Worm (Caenorhabditis elegans) whole organism, young adult: ENCODE data around the gene glct-6.

Experiments used
- ama-1 ChIP-seq, 3 experiments: fragments of 150-350 bp in 1 of 3; sonication (generic microtip) in 2 of 3; optimal IDR thresholded peaks; 2 replicates each; lab custom pipeline; 2014 to 2018; ENCODE audit warnings: missing biosample characterization in 2 of 3, missing genetic modification characterization in 2 of 3, missing genetic modification reagents in 2 of 3
- dpl-1 ChIP-seq: fragments of 150-350 bp; optimal IDR thresholded peaks from 2 replicates; lab custom pipeline; 2014; ENCODE audit warnings: missing biosample characterization, missing genetic modification reagents, missing genetic modification characterization
- efl-1 ChIP-seq: fragments of 150-350 bp; optimal IDR thresholded peaks from 2 replicates; lab custom pipeline; 2014; ENCODE audit warnings: missing biosample characterization, missing genetic modification reagents, missing genetic modification characterization
- hsf-1 ChIP-seq: fragments of 200-800 bp; sonication (Bioruptor generic); IDR thresholded peaks from 2 replicates; pipeline ENCODE4 v1.3.6; 2022; ENCODE audit warnings: missing genetic modification reagents, missing genetic modification characterization, missing compliant biosample characterization
- let-607 ChIP-seq, 2 experiments: fragments of 200-800 bp in 1 of 2; sonication (Bioruptor generic) in 1 of 2; sonication (generic microtip) in 1 of 2; optimal IDR thresholded peaks; 2 replicates each; lab custom pipeline; 2016 to 2018; ENCODE audit warnings: mild to moderate bottlenecking in 2 of 2, missing compliant biosample characterization in 2 of 2, missing genetic modification characterization in 2 of 2, moderate library complexity in 2 of 2, missing genotype in 1 of 2
- sea-2 ChIP-seq: fragments of 200-800 bp; sonication (Bioruptor generic); IDR thresholded peaks from 2 replicates; pipeline ENCODE4 v1.3.6; 2022; ENCODE audit warnings: missing genetic modification characterization, missing compliant biosample characterization
- snpc-4 ChIP-seq, 5 experiments: fragments of 150-350 bp in 1 of 5; sonication (generic microtip) in 4 of 5; optimal IDR thresholded peaks; 2 replicates each; lab custom pipeline; 2014 to 2018; ENCODE audit warnings: missing genetic modification characterization in 5 of 5, missing biosample characterization in 3 of 5, antibody characterized with exemption in 2 of 5, mild to moderate bottlenecking in 2 of 5, missing compliant biosample characterization in 2 of 5, missing genotype in 2 of 5, moderate library complexity in 2 of 5, missing genetic modification reagents in 1 of 5
- zim-3 ChIP-seq: sonication (generic microtip); optimal IDR thresholded peaks from 2 replicates; lab custom pipeline; 2017; ENCODE audit warnings: mild to moderate bottlenecking, missing genetic modification characterization, moderate library complexity, missing compliant biosample characterization
- ztf-6 ChIP-seq: fragments of 200-800 bp; sonication (Bioruptor generic); IDR thresholded peaks from 2 replicates; pipeline ENCODE4 v1.3.6; 2022; ENCODE audit warnings: missing genetic modification reagents, missing genetic modification characterization, missing compliant biosample characterization

DNA sequence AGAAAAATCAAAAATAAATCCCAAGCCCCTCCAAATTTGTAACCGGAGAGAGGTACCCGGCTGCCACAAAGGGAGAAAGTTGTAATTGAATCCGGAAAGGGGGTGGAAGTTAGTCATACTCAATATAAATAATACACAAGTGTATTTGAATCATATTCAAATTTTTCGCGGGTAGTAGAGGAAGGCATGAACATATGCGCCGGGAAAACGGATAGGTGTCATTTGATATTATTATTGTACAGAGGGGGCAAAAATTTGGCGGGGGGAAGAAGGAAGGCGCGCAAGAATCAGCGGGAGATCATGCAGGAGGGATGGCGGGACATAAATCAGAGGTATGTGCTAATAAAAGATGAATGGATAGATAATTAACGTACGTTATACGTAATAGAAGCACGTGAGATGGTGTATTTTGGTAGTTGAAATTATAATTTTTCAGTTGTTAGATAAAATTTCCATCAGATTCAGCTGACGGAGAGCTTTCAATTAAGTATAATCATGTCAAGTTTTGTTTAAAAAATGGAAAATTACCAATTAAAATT is 42.6 kb downstream of the glct-6 start, which contains the start of gene F28F9.3:
- TF ChIP-seq efl-1 (GFP tag; lab: Kevin White, UChicago) (peak; percentile 53), hsf-1 (GFP tag; lab: Robert Waterston, UW) (no peak), snpc-4 (GFP tag; optimal IDR thresholded peaks at IDR 0.05; lab: Kevin White, UChicago) (no peak), snpc-4 (tag; optimal IDR thresholded peaks at IDR 0.05; lab: Kevin White, UChicago) (no peak), dpl-1 (GFP tag; lab: Kevin White, UChicago) (no peak), zim-3 (tag; lab: Kevin White, UChicago) (no peak), let-607 (tag; optimal IDR thresholded peaks at IDR 0.05; lab: Kevin White, UChicago) (no peak), ama-1 (optimal IDR thresholded peaks at IDR 0.05; lab: Kevin White, UChicago) (no peak), ama-1 (GFP tag; optimal IDR thresholded peaks at IDR 0.05; lab: Kevin White, UChicago) (no peak), ztf-6 (no peak), sea-2 (no peak)
